In the genomic region with DNA sequence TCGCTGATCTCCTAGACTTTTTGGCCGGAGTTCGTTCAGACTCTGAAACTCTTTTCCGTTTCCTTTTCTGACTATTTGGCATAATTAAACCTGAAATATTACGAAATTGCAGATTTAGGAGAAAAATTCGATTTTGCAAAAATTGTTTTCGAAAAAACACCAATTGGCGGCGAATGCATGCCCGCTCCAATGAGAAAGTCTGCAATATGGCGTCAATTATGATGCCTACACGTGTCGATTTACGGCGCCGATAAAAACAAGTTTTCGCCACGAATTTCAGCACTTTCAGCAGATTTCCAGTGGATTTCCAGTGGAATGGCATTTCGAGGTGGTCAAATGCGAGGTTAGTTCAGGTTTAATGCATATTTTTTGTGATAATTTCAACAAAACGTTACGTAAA, we compare ENCODE assay signal across 3 worm cellular contexts.
A peak's percentile ranks its signal among the peaks of the same experiment; 100 is the strongest.
TF ChIP-seq lines count a peak whose summit lies in the region.

A gene (minus strand): TSS at position 92 of the 400 bp plus-strand sequence.
A gene (plus strand): TSS at position 112 of the 400 bp plus-strand sequence.

TF ChIP-seq in whole organism, L2 larva, 48 proteins besides CTCF, POLR2A, EP300 and RAD21 (continued from another document):
- TF ChIP-seq egl-27 (tag; optimal IDR thresholded peaks at IDR 0.05; lab: Kevin White, UChicago), result peak; percentile 54
- peak; percentile 73 for TF ChIP-seq sma-3 (GFP tag; optimal IDR thresholded peaks at IDR 0.05; lab: Kevin White, UChicago)
- peak; percentile 88 for TF ChIP-seq gmeb-1 (tag; optimal IDR thresholded peaks at IDR 0.05; lab: Kevin White, UChicago)
- TF ChIP-seq crh-2 (tag; optimal IDR thresholded peaks at IDR 0.05; lab: Kevin White, UChicago), result peak; percentile 96
- TF ChIP-seq C34F6.9 (tag; optimal IDR thresholded peaks at IDR 0.05; lab: Kevin White, UChicago), result peak; percentile 82
- no peak for TF ChIP-seq Y55F3AM.14 (GFP tag; optimal IDR thresholded peaks at IDR 0.05; lab: Kevin White, UChicago)
- peak; percentile 72 for TF ChIP-seq mab-5 (tag; optimal IDR thresholded peaks at IDR 0.05; lab: Kevin White, UChicago)

TF ChIP-seq in whole organism, L4 larva, 104 proteins besides CTCF, POLR2A, EP300 and RAD21 (continued from another document):
- TF ChIP-seq unc-62 (GFP tag; optimal IDR thresholded peaks at IDR 0.05 in 1 of 2; lab: Kevin White, UChicago) (peak in 1 of 2 experiments; percentile 57), unc-62 (tag; optimal IDR thresholded peaks at IDR 0.05; lab: Kevin White, UChicago) (no peak), mxl-3 (GFP tag; optimal IDR thresholded peaks at IDR 0.05; lab: Kevin White, UChicago) (peak; percentile 77), lin-38 (GFP tag; IDR thresholded peaks at IDR 0.05; lab: Robert Waterston, UW) (peak; percentile 95), T26A8.4 (GFP tag; IDR thresholded peaks at IDR 0.05; lab: Robert Waterston, UW) (peak; percentile 61; the same call in 1 of the 2 replicates), nhr-77 (tag; optimal IDR thresholded peaks at IDR 0.05; lab: Kevin White, UChicago) (peak; percentile 70), zip-11 (GFP tag; IDR thresholded peaks at IDR 0.05; lab: Robert Waterston, UW) (no peak), jun-1 (tag; optimal IDR thresholded peaks at IDR 0.05; lab: Kevin White, UChicago) (no peak), mes-2 (tag; optimal IDR thresholded peaks at IDR 0.05; lab: Kevin White, UChicago; ENCODE audit: poor library complexity, severe bottlenecking) (peak; percentile 86), nhr-28 (tag; optimal IDR thresholded peaks at IDR 0.05; lab: Kevin White, UChicago) (peak; percentile 59), dve-1 (tag; optimal IDR thresholded peaks at IDR 0.05; lab: Kevin White, UChicago; ENCODE audit: insufficient read depth) (no peak), daf-16 (GFP tag; optimal IDR thresholded peaks at IDR 0.05; lab: Kevin White, UChicago) (peak in 1 of 2 experiments; percentile 33), daf-16 (tag; optimal IDR thresholded peaks at IDR 0.05; lab: Kevin White, UChicago) (peak; percentile 75), nhr-48 (tag; optimal IDR thresholded peaks at IDR 0.05; lab: Kevin White, UChicago) (no peak), sdz-12 (GFP tag; optimal IDR thresholded peaks at IDR 0.05; lab: Kevin White, UChicago) (no peak), dpl-1 (GFP tag; optimal IDR thresholded peaks at IDR 0.05; lab: Kevin White, UChicago) (peak; percentile 83), snpc-4 (tag; optimal IDR thresholded peaks at IDR 0.05; lab: Kevin White, UChicago) (no peak), lsy-2 (tag; optimal IDR thresholded peaks at IDR 0.05; lab: Kevin White, UChicago) (peak; percentile 25 to 81), duxl-1 (tag; optimal IDR thresholded peaks at IDR 0.05; lab: Kevin White, UChicago; ENCODE audit: poor library complexity) (peak; percentile 46), nhr-111 (GFP tag; optimal IDR thresholded peaks at IDR 0.05; lab: Kevin White, UChicago) (no peak), nhr-25 (tag; optimal IDR thresholded peaks at IDR 0.05; lab: Kevin White, UChicago; ENCODE audit: borderline replicate concordance, insufficient read depth) (peak; percentile 27), snpc-1.2 (GFP tag; IDR thresholded peaks at IDR 0.05; lab: Robert Waterston, UW) (peak; percentile 89), ctbp-1 (GFP tag; IDR thresholded peaks at IDR 0.05; lab: Robert Waterston, UW) (no peak), pha-4 (GFP tag; IDR thresholded peaks at IDR 0.05; lab: Robert Waterston, UW) (peak; percentile 27; the same call in 1 of the 2 replicates), pha-4 (tag; optimal IDR thresholded peaks at IDR 0.05; lab: Kevin White, UChicago) (peak; percentile 7)

TF ChIP-seq in whole organism, late embryonic, 69 proteins besides CTCF, POLR2A, EP300 and RAD21 (continued from another document):
- TF ChIP-seq pax-1 (tag; optimal IDR thresholded peaks at IDR 0.05; lab: Kevin White, UChicago), result no peak
- TF ChIP-seq hlh-30 (tag; optimal IDR thresholded peaks at IDR 0.05; lab: Kevin White, UChicago; ENCODE audit: insufficient read depth), result no peak
- no peak for TF ChIP-seq pag-3 (tag; optimal IDR thresholded peaks at IDR 0.05; lab: Kevin White, UChicago; ENCODE audit: borderline replicate concordance)
- no peak for TF ChIP-seq C08G9.2 (tag; optimal IDR thresholded peaks at IDR 0.05; lab: Kevin White, UChicago)
- peak; percentile 30 for TF ChIP-seq che-1 (tag; optimal IDR thresholded peaks at IDR 0.05; lab: Kevin White, UChicago)
- no peak for TF ChIP-seq hlh-6 (tag; optimal IDR thresholded peaks at IDR 0.05; lab: Kevin White, UChicago)
- no peak for TF ChIP-seq dmd-4 (tag; optimal IDR thresholded peaks at IDR 0.05; lab: Kevin White, UChicago; ENCODE audit: borderline replicate concordance)
- TF ChIP-seq mec-3 (tag; optimal IDR thresholded peaks at IDR 0.05; lab: Kevin White, UChicago; ENCODE audit: borderline replicate concordance), result no peak
- no peak for TF ChIP-seq ceh-22 (tag; optimal IDR thresholded peaks at IDR 0.05; lab: Kevin White, UChicago)
- peak; percentile 54 for TF ChIP-seq nfya-1 (tag; optimal IDR thresholded peaks at IDR 0.05; lab: Kevin White, UChicago)
- TF ChIP-seq F13H6.1 (tag; optimal IDR thresholded peaks at IDR 0.05; lab: Kevin White, UChicago), result no peak
- no peak for TF ChIP-seq dve-1 (tag; optimal IDR thresholded peaks at IDR 0.05; lab: Kevin White, UChicago)
- TF ChIP-seq unc-3 (GFP tag; conservative IDR thresholded peaks at IDR 0.05; lab: Robert Waterston, UW), result 0 out of 2 replicates have a peak, but pooled peaks have one; percentile 35
- no peak for TF ChIP-seq unc-3 (tag; optimal IDR thresholded peaks at IDR 0.05; lab: Kevin White, UChicago)
- TF ChIP-seq pha-4 (tag; optimal IDR thresholded peaks at IDR 0.05; lab: Kevin White, UChicago), result no peak
- no peak for TF ChIP-seq gmeb-2 (tag; optimal IDR thresholded peaks at IDR 0.05; lab: Kevin White, UChicago)
- no peak for TF ChIP-seq ref-2 (tag; optimal IDR thresholded peaks at IDR 0.05; lab: Kevin White, UChicago)
- TF ChIP-seq K02D7.2 (tag; optimal IDR thresholded peaks at IDR 0.05; lab: Kevin White, UChicago), result no peak
- TF ChIP-seq fkh-6 (tag; optimal IDR thresholded peaks at IDR 0.05; lab: Kevin White, UChicago), result no peak
- no peak for TF ChIP-seq odd-2 (tag; optimal IDR thresholded peaks at IDR 0.05; lab: Kevin White, UChicago)
- TF ChIP-seq unc-86 (tag; optimal IDR thresholded peaks at IDR 0.05; lab: Kevin White, UChicago), result no peak
- TF ChIP-seq eyg-1 (tag; optimal IDR thresholded peaks at IDR 0.05; lab: Kevin White, UChicago), result no peak
- no peak for TF ChIP-seq hlh-13 (GFP tag; optimal IDR thresholded peaks at IDR 0.05; lab: Kevin White, UChicago)
- no peak for TF ChIP-seq ceh-9 (tag; optimal IDR thresholded peaks at IDR 0.05; lab: Kevin White, UChicago)
- TF ChIP-seq unc-55 (GFP tag; optimal IDR thresholded peaks at IDR 0.05; lab: Kevin White, UChicago), result peak; percentile 55
- no peak for TF ChIP-seq ceh-2 (tag; optimal IDR thresholded peaks at IDR 0.05; lab: Kevin White, UChicago)
- TF ChIP-seq elt-4 (tag; optimal IDR thresholded peaks at IDR 0.05; lab: Kevin White, UChicago), result no peak
- no peak for TF ChIP-seq pros-1 (tag; optimal IDR thresholded peaks at IDR 0.05; lab: Kevin White, UChicago)
- TF ChIP-seq ceh-18 (tag; optimal IDR thresholded peaks at IDR 0.05; lab: Kevin White, UChicago), result peak; percentile 59
- peak; percentile 17 for TF ChIP-seq madf-2 (tag; optimal IDR thresholded peaks at IDR 0.05; lab: Kevin White, UChicago)
- TF ChIP-seq pha-2 (tag; optimal IDR thresholded peaks at IDR 0.05; lab: Kevin White, UChicago), result no peak
- peak; percentile 32 for TF ChIP-seq ceh-48 (tag; optimal IDR thresholded peaks at IDR 0.05; lab: Kevin White, UChicago)
- TF ChIP-seq ttx-3 (tag; optimal IDR thresholded peaks at IDR 0.05; lab: Kevin White, UChicago), result no peak
- no peak for TF ChIP-seq ceh-24 (tag; optimal IDR thresholded peaks at IDR 0.05; lab: Kevin White, UChicago)
- no peak for TF ChIP-seq nhr-232 (tag; optimal IDR thresholded peaks at IDR 0.05; lab: Kevin White, UChicago)
- TF ChIP-seq lim-6 (tag; optimal IDR thresholded peaks at IDR 0.05; lab: Kevin White, UChicago), result no peak
- TF ChIP-seq pqm-1 (tag; optimal IDR thresholded peaks at IDR 0.05; lab: Kevin White, UChicago), result no peak
- no peak for TF ChIP-seq zip-5 (tag; optimal IDR thresholded peaks at IDR 0.05; lab: Kevin White, UChicago)
- peak; percentile 54 for TF ChIP-seq ceh-31 (tag; optimal IDR thresholded peaks at IDR 0.05; lab: Kevin White, UChicago)
- no peak for TF ChIP-seq ama-1 (optimal IDR thresholded peaks at IDR 0.05; lab: Kevin White, UChicago)
- TF ChIP-seq pat-9 (tag; optimal IDR thresholded peaks at IDR 0.05; lab: Kevin White, UChicago), result no peak
- TF ChIP-seq K09A11.1 (tag; optimal IDR thresholded peaks at IDR 0.05; lab: Kevin White, UChicago; ENCODE audit: insufficient read depth), result no peak
- no peak for TF ChIP-seq ahr-1 (tag; optimal IDR thresholded peaks at IDR 0.05; lab: Kevin White, UChicago)
- no peak for TF ChIP-seq lin-11 (tag; optimal IDR thresholded peaks at IDR 0.05; lab: Kevin White, UChicago)
TF ChIP-seq in whole organism, late embryonic: peak in this region for 14.
